Fruit fly (Drosophila melanogaster) whole organism, embryonic: ENCODE data around the gene Wdr92.
A peak's percentile ranks its signal among the peaks of the same experiment; 100 is the strongest.

ENCODE experiments used
- Ada2b ChIP-seq: fragments of 200-800 bp; sonication (Bioruptor generic); IDR thresholded peaks from 2 replicates; pipeline ENCODE4 v1.3.6; 2022; ENCODE audit warnings: missing biosample characterization, missing genetic modification characterization
- Atf6 ChIP-seq: fragments of 200-800 bp; sonication (Bioruptor generic); IDR thresholded peaks from 2 replicates; pipeline ENCODE4 v1.3.6; 2022; ENCODE audit warnings: missing biosample characterization, missing genetic modification characterization
- CG10565 ChIP-seq: fragments of 200-800 bp; sonication (Bioruptor generic); optimal IDR thresholded peaks from 3 replicates; lab custom pipeline; 2016; ENCODE audit warnings: missing biosample characterization, mild to moderate bottlenecking, missing genetic modification characterization
- CG11560 ChIP-seq: fragments of 200-800 bp; sonication (Bioruptor generic); IDR thresholded peaks from 3 replicates; pipeline ENCODE4 v1.3.6; 2022; ENCODE audit warnings: missing biosample characterization, missing genetic modification characterization
- CG13894 ChIP-seq: fragments of 200-800 bp; sonication (Bioruptor generic); optimal IDR thresholded peaks from 3 replicates; lab custom pipeline; 2018; ENCODE audit warnings: missing biosample characterization, mild to moderate bottlenecking, missing genetic modification characterization, moderate library complexity
- CG1602 ChIP-seq: fragments of 200-800 bp; sonication (Bioruptor generic); optimal IDR thresholded peaks from 3 replicates; lab custom pipeline; 2016; ENCODE audit warnings: missing biosample characterization, missing genetic modification characterization
- CG17186 ChIP-seq: fragments of 200-800 bp; sonication (Bioruptor generic); optimal IDR thresholded peaks from 3 replicates; lab custom pipeline; 2017; ENCODE audit warnings: missing biosample characterization, missing genetic modification reagents, missing genetic modification characterization
- CG2129 ChIP-seq: fragments of 200-800 bp; sonication (Bioruptor generic); IDR thresholded peaks from 2 replicates; pipeline ENCODE4 v1.3.6; 2022; ENCODE audit warnings: missing biosample characterization, missing genetic modification characterization; ENCODE audit not compliant: partially characterized antibody
- CG5180 ChIP-seq: fragments of 200-800 bp; sonication (Bioruptor generic); optimal IDR thresholded peaks from 3 replicates; lab custom pipeline; 2017; ENCODE audit warnings: missing biosample characterization, missing genetic modification characterization, mild to moderate bottlenecking, moderate library complexity, missing genetic modification reagents
- CG6791 ChIP-seq: fragments of 200-800 bp; sonication (Bioruptor generic); IDR thresholded peaks from 3 replicates; pipeline ENCODE4 v1.3.6; 2022; ENCODE audit warnings: missing biosample characterization, missing genetic modification characterization; ENCODE audit not compliant: partially characterized antibody
- CG8359 ChIP-seq: fragments of 200-800 bp; sonication (Bioruptor generic); optimal IDR thresholded peaks from 2 replicates; lab custom pipeline; 2017; ENCODE audit warnings: missing biosample characterization, mild to moderate bottlenecking, missing genetic modification characterization, borderline replicate concordance
- CG9609 ChIP-seq: fragments of 200-800 bp; sonication (Bioruptor generic); optimal IDR thresholded peaks from 3 replicates; lab custom pipeline; 2016; ENCODE audit warnings: missing biosample characterization, missing genetic modification characterization
- Dp ChIP-seq: fragments of 200-800 bp; sonication (Bioruptor generic); optimal IDR thresholded peaks from 2 replicates; lab custom pipeline; 2018; ENCODE audit warnings: missing biosample characterization, mild to moderate bottlenecking, missing genetic modification characterization, moderate library complexity
- E2f2 ChIP-seq: fragments of 200-800 bp; sonication (Bioruptor generic); IDR thresholded peaks from 2 replicates; pipeline ENCODE4 v1.3.6; 2022; ENCODE audit warnings: missing biosample characterization, missing genetic modification characterization
- Fer2 ChIP-seq: fragments of 200-800 bp; sonication (Bioruptor generic); optimal IDR thresholded peaks from 2 replicates; lab custom pipeline; 2018; ENCODE audit warnings: missing biosample characterization, mild to moderate bottlenecking, missing genetic modification characterization, moderate library complexity
- Gsc ChIP-seq: fragments of 200-800 bp; sonication (Bioruptor generic); IDR thresholded peaks from 2 replicates; pipeline ENCODE4 v1.3.6; 2022; ENCODE audit warnings: missing biosample characterization, missing genetic modification characterization
- HmgZ ChIP-seq: fragments of 200-800 bp; sonication (Bioruptor generic); optimal IDR thresholded peaks from 2 replicates; lab custom pipeline; 2018; ENCODE audit warnings: missing biosample characterization, mild to moderate bottlenecking, missing genetic modification characterization
- Hmx ChIP-seq: fragments of 200-800 bp; sonication (Bioruptor generic); optimal IDR thresholded peaks from 2 replicates; lab custom pipeline; 2016; ENCODE audit warnings: missing biosample characterization, missing genetic modification characterization
- Hr3 ChIP-seq: fragments of 200-800 bp; sonication (Bioruptor generic); optimal IDR thresholded peaks from 3 replicates; lab custom pipeline; 2016; ENCODE audit warnings: missing biosample characterization, missing genetic modification characterization
- Jarid2 ChIP-seq: fragments of 200-800 bp; sonication (Bioruptor generic); optimal IDR thresholded peaks from 3 replicates; lab custom pipeline; 2017; ENCODE audit warnings: mild to moderate bottlenecking, missing biosample characterization, missing genetic modification reagents, missing genetic modification characterization
- Kr ChIP-seq: fragments of 200-800 bp; sonication (Bioruptor generic); optimal IDR thresholded peaks from 2 replicates; lab custom pipeline; 2017; ENCODE audit warnings: missing biosample characterization, mild to moderate bottlenecking, missing genetic modification characterization
- NC2α ChIP-seq: fragments of 200-800 bp; sonication (Bioruptor generic); optimal IDR thresholded peaks from 2 replicates; lab custom pipeline; 2016; ENCODE audit warnings: missing biosample characterization, missing genetic modification characterization
- NfI ChIP-seq: fragments of 200-800 bp; sonication (Bioruptor generic); optimal IDR thresholded peaks from 3 replicates; lab custom pipeline; 2018; ENCODE audit warnings: missing biosample characterization, mild to moderate bottlenecking, missing genetic modification characterization, moderate library complexity
- Sry-β ChIP-seq: fragments of 200-800 bp; sonication (Bioruptor generic); optimal IDR thresholded peaks from 2 replicates; lab custom pipeline; 2018; ENCODE audit warnings: missing biosample characterization, mild to moderate bottlenecking, missing genetic modification characterization, moderate library complexity
- Tbp ChIP-seq: fragments of >200 bp; optimal IDR thresholded peaks from 2 replicates; lab custom pipeline; 2018; ENCODE audit warnings: missing biosample characterization, missing genetic modification characterization
- al ChIP-seq: fragments of 200-800 bp; sonication (Bioruptor generic); IDR thresholded peaks from 2 replicates; pipeline ENCODE4 v1.3.6; 2022; ENCODE audit warnings: missing biosample characterization, missing genetic modification characterization
- ara ChIP-seq: fragments of 200-800 bp; sonication (Bioruptor generic); IDR thresholded peaks from 2 replicates; pipeline ENCODE4 v1.3.6; 2022; ENCODE audit warnings: missing biosample characterization, missing genetic modification characterization
- bbx ChIP-seq: fragments of 200-800 bp; sonication (Bioruptor generic); IDR thresholded peaks from 2 replicates; pipeline ENCODE4 v1.3.6; 2022; ENCODE audit warnings: missing biosample characterization, missing genetic modification characterization; ENCODE audit not compliant: partially characterized antibody
- bcd ChIP-seq: fragments of 200-800 bp; sonication (Bioruptor generic); optimal IDR thresholded peaks from 2 replicates; lab custom pipeline; 2017; ENCODE audit warnings: missing biosample characterization, mild to moderate bottlenecking, missing genetic modification characterization
- cg ChIP-seq: fragments of 200-800 bp; sonication (Bioruptor generic); optimal IDR thresholded peaks from 3 replicates; lab custom pipeline; 2019; ENCODE audit warnings: missing biosample characterization, mild to moderate bottlenecking, missing genetic modification characterization, moderate library complexity
- chinmo ChIP-seq: fragments of 200-800 bp; sonication (Bioruptor generic); IDR thresholded peaks from 4 replicates; pipeline ENCODE4 v1.3.6; 2022; ENCODE audit warnings: missing biosample characterization, missing genetic modification characterization; ENCODE audit not compliant: partially characterized antibody
- crp ChIP-seq, 2 experiments: fragments of 200-800 bp; sonication (Bioruptor generic); optimal IDR thresholded peaks; 2 replicates in 1 of 2; 3 replicates in 1 of 2; lab custom pipeline; 2017; ENCODE audit warnings: missing biosample characterization in 2 of 2, missing genetic modification characterization in 2 of 2, mild to moderate bottlenecking in 1 of 2, moderate library complexity in 1 of 2
- cwo ChIP-seq: fragments of 200-800 bp; sonication (Bioruptor generic); optimal IDR thresholded peaks from 3 replicates; lab custom pipeline; 2017; ENCODE audit warnings: missing biosample characterization, missing genetic modification characterization, mild to moderate bottlenecking, moderate library complexity, missing genetic modification reagents
- emc ChIP-seq: fragments of 200-800 bp; sonication (Bioruptor generic); optimal IDR thresholded peaks from 2 replicates; lab custom pipeline; 2016; ENCODE audit warnings: missing biosample characterization, missing genetic modification characterization
- ewg ChIP-seq: fragments of 200-800 bp; sonication (Bioruptor generic); optimal IDR thresholded peaks from 3 replicates; lab custom pipeline; 2017; ENCODE audit warnings: mild to moderate bottlenecking, missing biosample characterization, missing genetic modification reagents, missing genetic modification characterization
- hkb ChIP-seq, 2 experiments: fragments of 200-800 bp in 1 of 2; fragments of >200 bp in 1 of 2; sonication (Bioruptor generic) in 1 of 2; IDR thresholded peaks in 1 of 2; optimal IDR thresholded peaks in 1 of 2; 2 replicates each; pipeline versions ENCODE4 v1.3.6 to Lab custom; 2017 to 2022; ENCODE audit warnings: missing biosample characterization in 1 of 2, missing genetic modification characterization in 1 of 2
- lab ChIP-seq: fragments of 200-800 bp; sonication (Bioruptor generic); optimal IDR thresholded peaks from 3 replicates; lab custom pipeline; 2017; ENCODE audit warnings: missing biosample characterization, missing genetic modification characterization, mild to moderate bottlenecking, moderate library complexity, missing genetic modification reagents
- mld ChIP-seq: fragments of 200-800 bp; sonication (Bioruptor generic); IDR thresholded peaks from 3 replicates; pipeline ENCODE4 v1.3.6; 2022; ENCODE audit warnings: missing biosample characterization, missing genetic modification characterization; ENCODE audit not compliant: partially characterized antibody
- nerfin-1 ChIP-seq: fragments of 200-800 bp; sonication (Bioruptor generic); optimal IDR thresholded peaks from 3 replicates; lab custom pipeline; 2019; ENCODE audit warnings: missing biosample characterization, mild to moderate bottlenecking, missing genetic modification characterization, moderate library complexity
- nerfin-2 ChIP-seq: fragments of 200-800 bp; sonication (Bioruptor generic); IDR thresholded peaks from 2 replicates; pipeline ENCODE4 v1.3.6; 2022; ENCODE audit warnings: missing biosample characterization, missing genetic modification characterization; ENCODE audit not compliant: partially characterized antibody
- otp ChIP-seq: fragments of 200-800 bp; sonication (Bioruptor generic); IDR thresholded peaks from 3 replicates; pipeline ENCODE4, ENCODE4 v1.3.6; 2022; ENCODE audit warnings: missing biosample characterization, missing genetic modification characterization
- p53 ChIP-seq: fragments of 200-800 bp; sonication (Bioruptor generic); optimal IDR thresholded peaks from 2 replicates; lab custom pipeline; 2016; ENCODE audit warnings: missing biosample characterization, missing genetic modification characterization
- sim ChIP-seq: fragments of 200-800 bp; sonication (Bioruptor generic); IDR thresholded peaks from 2 replicates; pipeline ENCODE4 v1.3.6; 2022; ENCODE audit warnings: missing biosample characterization, missing genetic modification characterization
- stwl ChIP-seq: fragments of 200-800 bp; sonication (Bioruptor generic); optimal IDR thresholded peaks from 3 replicates; lab custom pipeline; 2018; ENCODE audit warnings: missing biosample characterization, mild to moderate bottlenecking, missing genetic modification characterization, moderate library complexity
- sug ChIP-seq: fragments of 200-800 bp; optimal IDR thresholded peaks from 2 replicates; lab custom pipeline; 2019; ENCODE audit warnings: missing biosample characterization, mild to moderate bottlenecking, missing genetic modification characterization, moderate library complexity
- tio ChIP-seq: fragments of 200-800 bp; sonication (Bioruptor generic); optimal IDR thresholded peaks from 2 replicates; lab custom pipeline; 2017; ENCODE audit warnings: missing biosample characterization, missing genetic modification characterization, inconsistent platforms
- tna ChIP-seq: fragments of 200-800 bp; sonication (Bioruptor generic); IDR thresholded peaks from 2 replicates; pipeline ENCODE4 v1.3.6; 2022; ENCODE audit warnings: missing biosample characterization, missing genetic modification characterization; ENCODE audit not compliant: partially characterized antibody
- vnd ChIP-seq: fragments of 200-800 bp; sonication (Bioruptor generic); IDR thresholded peaks from 3 replicates; pipeline ENCODE4 v1.3.6; 2022; ENCODE audit warnings: missing biosample characterization, missing genetic modification characterization; ENCODE audit not compliant: partially characterized antibody
- vvl ChIP-seq: fragments of 200-800 bp; sonication (Bioruptor generic); IDR thresholded peaks from 2 replicates; pipeline ENCODE4 v1.3.6; 2022; ENCODE audit warnings: missing biosample characterization, missing genetic modification characterization
- wor ChIP-seq: fragments of 200-800 bp; sonication (Bioruptor generic); IDR thresholded peaks from 2 replicates; pipeline ENCODE4 v1.3.6; 2022; ENCODE audit warnings: missing biosample characterization, missing genetic modification characterization

The Wdr92 gene

dm6 chr3L:17895815-17896275 is 12.1 kb upstream of the Wdr92 start, which contains the start of gene Tsp74F (continued):
- no peak for TF ChIP-seq CG10565 (GFP tag; lab: Kevin White, UChicago)
- TF ChIP-seq otp (GFP tag; lab: Robert Waterston, UW): no peak
- TF ChIP-seq wor (GFP tag; lab: Robert Waterston, UW): no peak
- TF ChIP-seq CG1602 (GFP tag; lab: Kevin White, UChicago): no peak
- no peak for TF ChIP-seq bcd (GFP tag; lab: Kevin White, UChicago)
- TF ChIP-seq Fer2 (tag; lab: Kevin White, UChicago): no peak
- TF ChIP-seq CG6791: no peak
- TF ChIP-seq Dp (GFP tag; lab: Kevin White, UChicago): no peak
- TF ChIP-seq Hmx (GFP tag; lab: Kevin White, UChicago): no peak
- TF ChIP-seq hkb (optimal IDR thresholded peaks at IDR 0.05; lab: Kevin White, UChicago): no peak
- peak; percentile 44; the same call in 1 of the 2 replicates for TF ChIP-seq hkb (GFP tag; IDR thresholded peaks at IDR 0.05; lab: Robert Waterston, UW)
- TF ChIP-seq ewg (GFP tag; lab: Kevin White, UChicago): no peak
- TF ChIP-seq NfI (GFP tag; lab: Kevin White, UChicago): no peak
- TF ChIP-seq sug (tag; lab: Kevin White, UChicago): no peak
- no peak for TF ChIP-seq bbx (GFP tag; lab: Robert Waterston, UW)
- no peak for TF ChIP-seq p53 (GFP tag; lab: Kevin White, UChicago)
- 0 out of 2 replicates have a peak, but pooled peaks have one; percentile 54 for TF ChIP-seq vvl (GFP tag; lab: Robert Waterston, UW)
- no peak for TF ChIP-seq CG11560 (tag; lab: Robert Waterston, UW)
- no peak for TF ChIP-seq Gsc
- TF ChIP-seq nerfin-1 (tag; lab: Kevin White, UChicago): no peak
- no peak for TF ChIP-seq CG17186
- no peak for TF ChIP-seq NC2α (GFP tag; lab: Kevin White, UChicago)
- TF ChIP-seq tna (GFP tag; lab: Robert Waterston, UW): no peak
- no peak for TF ChIP-seq nerfin-2
- TF ChIP-seq emc (GFP tag; lab: Kevin White, UChicago): no peak
- TF ChIP-seq tio (GFP tag; lab: Kevin White, UChicago): no peak
- TF ChIP-seq lab (GFP tag; lab: Kevin White, UChicago): peak; percentile 44
- TF ChIP-seq Kr (GFP tag; lab: Kevin White, UChicago): no peak
- no peak for TF ChIP-seq CG8359 (GFP tag; lab: Kevin White, UChicago)
- no peak for TF ChIP-seq al (GFP tag; lab: Robert Waterston, UW)
- TF ChIP-seq Sry-β (GFP tag; lab: Kevin White, UChicago): no peak
- no peak for TF ChIP-seq ara
- TF ChIP-seq cg (GFP tag; lab: Kevin White, UChicago): no peak
- no peak for TF ChIP-seq crp (GFP tag; optimal IDR thresholded peaks at IDR 0.05; lab: Kevin White, UChicago)
- no peak for TF ChIP-seq CG2129 (GFP tag; lab: Robert Waterston, UW)
- peak; percentile 17 for TF ChIP-seq CG13894 (tag; lab: Kevin White, UChicago)
- TF ChIP-seq Hr3: no peak
- TF ChIP-seq, all 482 proteins: peak for 56

dm6 chr3L:17898606-17899005 is 9.3 kb upstream of the Wdr92 start:
- TF ChIP-seq sim (GFP tag; lab: Robert Waterston, UW): no peak
- TF ChIP-seq Tbp (GFP tag; lab: Kevin White, UChicago): no peak
- TF ChIP-seq otp (GFP tag; lab: Robert Waterston, UW): no peak
- peak; percentile 51 for TF ChIP-seq E2f2 (GFP tag; lab: Robert Waterston, UW)
- no peak for TF ChIP-seq cwo
- no peak for TF ChIP-seq Ada2b (GFP tag; lab: Robert Waterston, UW)
- peak; percentile 1 for TF ChIP-seq HmgZ (tag; lab: Kevin White, UChicago)
- TF ChIP-seq chinmo (GFP tag; lab: Robert Waterston, UW): peak; percentile 19; the same call in 1 of the 4 replicates
- TF ChIP-seq CG5180: no peak
- peak; percentile 39 for TF ChIP-seq stwl (tag; lab: Kevin White, UChicago)
- peak; percentile 50 for TF ChIP-seq Dp (GFP tag; lab: Kevin White, UChicago)
- no peak for TF ChIP-seq vnd (GFP tag; lab: Robert Waterston, UW)
- no peak for TF ChIP-seq mld (GFP tag; lab: Robert Waterston, UW)
- no peak for TF ChIP-seq CG9609 (GFP tag; lab: Kevin White, UChicago)
- no peak for TF ChIP-seq Atf6 (GFP tag; lab: Robert Waterston, UW)
- TF ChIP-seq Jarid2 (GFP tag; lab: Kevin White, UChicago): no peak
